Worm (Caenorhabditis elegans): Measurements from ENCODE around the gene gcna-1.

The gcna-1 gene

DNA sequence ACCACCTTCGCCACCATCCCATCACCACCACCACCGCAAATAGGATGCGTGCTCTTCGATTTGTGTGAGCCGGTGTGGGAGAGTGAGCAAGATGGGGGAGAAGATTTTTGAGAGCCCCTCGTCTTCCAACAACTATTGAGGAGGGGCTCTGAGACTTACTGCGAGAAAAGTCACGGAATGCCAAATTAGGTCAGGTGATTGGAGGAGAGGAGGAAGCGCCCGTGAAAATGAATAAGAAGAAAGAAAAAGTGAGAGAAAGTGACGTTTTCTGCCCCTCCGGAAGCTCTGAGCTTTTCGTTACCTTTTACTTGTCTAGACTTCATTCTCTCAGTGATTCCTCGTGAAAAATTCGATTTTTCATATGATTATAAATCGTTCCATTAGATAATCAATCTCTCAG lies 10.2 kb downstream of the gcna-1 start (continued):
- no peak for TF ChIP-seq fkh-4 (tag; optimal IDR thresholded peaks at IDR 0.05; ENCODE audit: borderline replicate concordance)
- TF ChIP-seq ets-5 (GFP tag; IDR thresholded peaks at IDR 0.05): no peak
- no peak for TF ChIP-seq nhr-77 (tag; optimal IDR thresholded peaks at IDR 0.05)
- TF ChIP-seq xbp-1 (tag; optimal IDR thresholded peaks at IDR 0.05): no peak
- TF ChIP-seq hpl-2 (GFP tag; optimal IDR thresholded peaks at IDR 0.05): no peak
- TF ChIP-seq ceh-8 (GFP tag; optimal IDR thresholded peaks at IDR 0.05): peak; percentile 37
- no peak for TF ChIP-seq ceh-82 (tag; optimal IDR thresholded peaks at IDR 0.05)
- TF ChIP-seq pag-3 (tag; optimal IDR thresholded peaks at IDR 0.05; ENCODE audit: borderline replicate concordance, insufficient read depth): no peak

DNA sequence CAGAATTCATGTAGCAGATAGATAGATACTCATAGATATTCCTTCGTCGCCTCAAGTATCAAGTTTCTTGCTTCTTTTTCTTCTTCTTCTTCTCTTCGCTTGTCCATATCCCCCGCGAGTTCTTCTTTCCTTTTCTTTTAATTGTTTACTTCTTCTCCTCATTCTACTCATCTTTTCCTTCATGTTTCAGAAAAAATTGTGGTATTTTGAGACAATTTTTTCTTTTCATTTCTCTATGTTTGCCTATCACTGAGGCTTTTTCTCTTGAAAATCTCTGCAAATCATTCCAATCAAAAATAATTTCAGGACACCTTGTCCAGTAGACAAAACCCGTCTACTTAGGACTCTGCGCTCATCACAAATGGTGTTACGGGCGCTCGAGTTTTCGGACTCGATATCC lies 16.0 kb downstream of the gcna-1 start, which contains the start of gene T04C9.1:
T04C9.1 (plus strand) TSS at position 301 of the 400 bp plus-strand sequence.
- TF ChIP-seq aly-2 (tag; optimal IDR thresholded peaks at IDR 0.05) (no peak), pax-3 (tag; optimal IDR thresholded peaks at IDR 0.05) (no peak), nhr-237 (tag; optimal IDR thresholded peaks at IDR 0.05) (no peak), nhr-90 (tag; optimal IDR thresholded peaks at IDR 0.05; ENCODE audit: poor library complexity) (no peak), unc-86 (tag; optimal IDR thresholded peaks at IDR 0.05) (no peak), mdl-1 (tag; optimal IDR thresholded peaks at IDR 0.05) (no peak), nhr-47 (tag; optimal IDR thresholded peaks at IDR 0.05) (no peak), skn-1 (tag; optimal IDR thresholded peaks at IDR 0.05) (no peak), hpl-2 (GFP tag; optimal IDR thresholded peaks at IDR 0.05) (no peak), nhr-28 (tag; optimal IDR thresholded peaks at IDR 0.05) (no peak), snpc-4 (tag; optimal IDR thresholded peaks at IDR 0.05) (no peak), fkh-4 (tag; optimal IDR thresholded peaks at IDR 0.05; ENCODE audit: borderline replicate concordance) (no peak), elt-3 (tag; optimal IDR thresholded peaks at IDR 0.05) (no peak), mef-2 (tag; optimal IDR thresholded peaks at IDR 0.05) (no peak), sptf-1 (tag; optimal IDR thresholded peaks at IDR 0.05) (no peak), nhr-12 (tag; optimal IDR thresholded peaks at IDR 0.05) (no peak), unc-98 (GFP tag; IDR thresholded peaks at IDR 0.05) (no peak), lir-3 (tag; optimal IDR thresholded peaks at IDR 0.05; ENCODE audit: poor library complexity) (no peak)

DNA sequence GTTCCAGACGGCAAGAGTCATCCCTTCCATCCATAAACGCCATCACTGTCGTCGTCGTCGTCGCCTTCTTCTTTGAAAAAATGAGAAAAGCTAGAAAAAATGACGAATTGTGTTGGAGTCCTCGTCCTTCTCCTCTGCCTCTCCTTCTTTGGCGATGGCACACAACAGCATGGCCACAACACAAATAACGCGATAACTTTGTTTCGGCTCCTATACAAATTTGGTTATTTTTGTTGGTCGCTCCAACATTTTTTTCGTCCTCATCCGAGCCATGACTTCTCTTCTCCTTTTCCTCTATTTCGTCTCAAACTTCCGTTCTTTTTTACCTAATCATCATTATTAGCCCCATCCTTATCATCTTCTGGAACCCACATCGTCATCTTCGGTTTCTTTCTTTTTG lies 16.8 kb downstream of the gcna-1 start:
- peak; percentile 79 for TF ChIP-seq fkh-10 (GFP tag; optimal IDR thresholded peaks at IDR 0.05)
- TF ChIP-seq jun-1 (tag; optimal IDR thresholded peaks at IDR 0.05): no peak
- no peak for TF ChIP-seq fos-1 (tag; optimal IDR thresholded peaks at IDR 0.05)
- peak; percentile 53 for TF ChIP-seq ces-1 (GFP tag; optimal IDR thresholded peaks at IDR 0.05)
- peak in 1 of 2 experiments; percentile 17 for TF ChIP-seq lsy-2 (tag; optimal IDR thresholded peaks at IDR 0.05)
- TF ChIP-seq lin-14 (GFP tag; optimal IDR thresholded peaks at IDR 0.05): peak; percentile 66

DNA sequence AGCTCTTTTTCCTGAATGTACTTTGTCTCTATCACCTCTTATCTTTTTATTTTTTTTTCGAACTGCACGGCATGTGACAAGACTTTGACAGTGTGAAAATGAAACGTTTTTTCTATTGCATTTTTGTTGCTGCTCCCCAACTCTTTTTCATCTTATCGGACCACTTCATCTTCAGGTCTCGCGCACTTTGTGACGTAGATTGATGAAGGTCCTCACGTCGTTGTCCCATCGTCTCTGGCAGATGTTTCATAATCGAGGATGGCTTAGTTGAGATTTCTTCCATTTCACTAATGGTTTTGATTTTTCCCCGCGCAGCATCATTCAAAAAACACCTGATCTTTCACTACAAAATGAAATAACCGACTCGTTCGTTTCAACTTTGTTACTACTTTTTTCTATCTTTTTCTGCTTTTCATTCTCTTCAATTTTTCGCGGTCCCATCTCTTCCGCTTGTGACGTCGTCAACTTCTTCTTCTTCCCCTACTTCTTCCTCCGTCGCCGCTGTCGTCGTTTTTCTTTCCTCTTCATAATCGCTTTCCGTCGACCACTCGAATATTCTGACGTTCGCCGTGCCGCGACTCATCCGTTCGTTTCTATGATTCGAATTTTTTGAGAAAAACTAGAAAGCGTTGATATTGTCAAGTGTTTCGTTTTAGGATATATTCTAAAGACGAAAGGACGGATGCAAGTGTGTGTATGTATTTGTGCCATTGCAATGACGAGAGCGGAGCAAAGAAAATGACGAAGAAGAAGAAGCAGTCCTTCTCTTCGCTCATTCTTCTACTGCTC lies 17.5 kb downstream of the gcna-1 start, which contains the start of gene T04C9.2:
T04C9.2 (plus strand) TSS at position 739 of the 789 bp plus-strand sequence.
- TF ChIP-seq skn-1 (tag; optimal IDR thresholded peaks at IDR 0.05) (no peak), lsy-2 (tag; optimal IDR thresholded peaks at IDR 0.05) (peak in 1 of 2 experiments; percentile 7), ztf-4 (tag; optimal IDR thresholded peaks at IDR 0.05) (no peak), nhr-12 (tag; optimal IDR thresholded peaks at IDR 0.05) (no peak), nhr-76 (tag; optimal IDR thresholded peaks at IDR 0.05) (no peak), lin-14 (GFP tag; optimal IDR thresholded peaks at IDR 0.05) (peak; percentile 55), grh-1 (GFP tag; IDR thresholded peaks at IDR 0.05) (no peak), unc-86 (tag; optimal IDR thresholded peaks at IDR 0.05) (no peak), fos-1 (tag; optimal IDR thresholded peaks at IDR 0.05) (no peak), fkh-10 (GFP tag; optimal IDR thresholded peaks at IDR 0.05) (peak; percentile 37), nhr-85 (tag) (no peak), isw-1 (GFP tag; IDR thresholded peaks at IDR 0.05) (no peak), ces-1 (GFP tag; optimal IDR thresholded peaks at IDR 0.05) (no peak), zip-4 (GFP tag; optimal IDR thresholded peaks at IDR 0.05) (no peak), elt-3 (tag; optimal IDR thresholded peaks at IDR 0.05) (no peak), ama-1 (optimal IDR thresholded peaks at IDR 0.05) (no peak)
